Worm (Caenorhabditis elegans) whole organism, L4 larva: ENCODE results near the gene myo-6.

Experiments used
- D1046.2 ChIP-seq: fragments of 200-800 bp; sonication (Bioruptor generic); IDR thresholded peaks from 2 replicates; pipeline ENCODE4 v1.3.6; 2022; ENCODE audit warnings: missing genetic modification characterization, missing compliant biosample characterization
- F10B5.3 ChIP-seq: sonication (generic microtip); optimal IDR thresholded peaks from 2 replicates; lab custom pipeline; 2016; ENCODE audit warnings: mild to moderate bottlenecking, missing genetic modification characterization, missing compliant biosample characterization
- F37D6.2 ChIP-seq: sonication (generic microtip); optimal IDR thresholded peaks from 2 replicates; lab custom pipeline; 2016; ENCODE audit warnings: mild to moderate bottlenecking, missing genetic modification characterization, missing compliant biosample characterization
- T26A8.4 ChIP-seq: fragments of 200-800 bp; sonication (Bioruptor generic); IDR thresholded peaks from 2 replicates; pipeline ENCODE4 v1.3.6; 2022; ENCODE audit warnings: missing genetic modification characterization, missing compliant biosample characterization
- Y105C5A.15 ChIP-seq: fragments of 200-800 bp; sonication (Bioruptor generic); IDR thresholded peaks from 2 replicates; pipeline ENCODE4 v1.3.6; 2022; ENCODE audit warnings: missing genetic modification characterization, missing compliant biosample characterization
- Y48G9A.11 ChIP-seq: fragments of 200-800 bp; sonication (Bioruptor generic); IDR thresholded peaks from 2 replicates; pipeline ENCODE4 v1.3.6; 2022; ENCODE audit warnings: missing genetic modification reagents, missing genetic modification characterization, missing compliant biosample characterization
- Y5F2A.4 ChIP-seq: fragments of 200-800 bp; sonication (Bioruptor generic); optimal IDR thresholded peaks from 2 replicates; lab custom pipeline; 2018; ENCODE audit warnings: mild to moderate bottlenecking, missing genetic modification characterization, missing compliant biosample characterization
- Y75B8A.6 ChIP-seq: fragments of 200-800 bp; sonication (Bioruptor generic); IDR thresholded peaks from 2 replicates; pipeline ENCODE4 v1.3.6; 2022; ENCODE audit warnings: missing genetic modification reagents, missing genetic modification characterization, missing compliant biosample characterization
- ZK337.2 ChIP-seq: fragments of 200-800 bp; sonication (Bioruptor generic); IDR thresholded peaks from 2 replicates; pipeline ENCODE4 v1.3.6; 2022; ENCODE audit warnings: missing genetic modification reagents, missing genetic modification characterization, missing compliant biosample characterization
- ama-1 ChIP-seq: fragments of 150-350 bp; optimal IDR thresholded peaks from 2 replicates; lab custom pipeline; 2014; ENCODE audit warnings: inconsistent platforms, mixed read lengths
- attf-4 ChIP-seq: sonication (generic microtip); optimal IDR thresholded peaks from 3 replicates; lab custom pipeline; 2017; ENCODE audit warnings: missing biosample characterization, missing genetic modification characterization
- ceh-28 ChIP-seq: fragments of 150-350 bp; optimal IDR thresholded peaks from 2 replicates; lab custom pipeline; 2014; ENCODE audit warnings: missing biosample characterization, missing genetic modification reagents, missing genetic modification characterization
- ceh-44 ChIP-seq: fragments of 200-800 bp; sonication (Bioruptor generic); IDR thresholded peaks from 2 replicates; pipeline ENCODE4 v1.3.6; 2022; ENCODE audit warnings: missing genetic modification reagents, missing genetic modification characterization, missing compliant biosample characterization
- ceh-62 ChIP-seq: sonication (generic microtip); optimal IDR thresholded peaks from 2 replicates; lab custom pipeline; 2017; ENCODE audit warnings: missing biosample characterization, missing genetic modification characterization
- cey-2 ChIP-seq: sonication (generic microtip); optimal IDR thresholded peaks from 3 replicates; lab custom pipeline; 2017; ENCODE audit warnings: missing genetic modification characterization, mild to moderate bottlenecking, missing compliant biosample characterization, antibody characterized with exemption, borderline replicate concordance; ENCODE audit not compliant: insufficient read depth
- ctbp-1 ChIP-seq: fragments of 200-800 bp; sonication (Bioruptor generic); IDR thresholded peaks from 2 replicates; pipeline ENCODE4 v1.3.6; 2022; ENCODE audit warnings: missing genetic modification reagents, missing genetic modification characterization, missing compliant biosample characterization
- daf-12 ChIP-seq: fragments of 150-350 bp; optimal IDR thresholded peaks from 2 replicates; lab custom pipeline; 2014; ENCODE audit warnings: missing biosample characterization, missing genetic modification reagents, missing genetic modification characterization
- daf-16 ChIP-seq, 3 experiments: sonication (generic microtip); optimal IDR thresholded peaks; 2 replicates each; lab custom pipeline; 2016 to 2017; ENCODE audit warnings: missing genetic modification characterization in 3 of 3, missing genetic modification reagents in 3 of 3, mild to moderate bottlenecking in 2 of 3, missing compliant biosample characterization in 2 of 3, missing biosample characterization in 1 of 3, moderate library complexity in 1 of 3
- daf-19 ChIP-seq: fragments of 200-800 bp; sonication (Bioruptor generic); conservative IDR thresholded peaks from 2 replicates; pipeline ENCODE4 v1.3.6; 2022; ENCODE audit warnings: missing genetic modification characterization, missing compliant biosample characterization
- daf-8 ChIP-seq: fragments of 200-800 bp; sonication (Bioruptor generic); IDR thresholded peaks from 2 replicates; pipeline ENCODE4 v1.3.6; 2022; ENCODE audit warnings: missing genetic modification characterization, missing compliant biosample characterization
- dmd-6 ChIP-seq: fragments of 200-800 bp; sonication (Bioruptor generic); IDR thresholded peaks from 2 replicates; pipeline ENCODE4 v1.3.6; 2022; ENCODE audit warnings: missing genetic modification reagents, missing genetic modification characterization, missing compliant biosample characterization
- dmd-8 ChIP-seq: fragments of 200-800 bp; sonication (Bioruptor generic); IDR thresholded peaks from 2 replicates; pipeline ENCODE4 v1.3.6; 2022; ENCODE audit warnings: missing genetic modification characterization, missing compliant biosample characterization
- dmd-9 ChIP-seq: fragments of 200-800 bp; sonication (Bioruptor generic); IDR thresholded peaks from 2 replicates; pipeline ENCODE4 v1.3.6; 2022; ENCODE audit warnings: missing genetic modification reagents, missing genetic modification characterization, missing compliant biosample characterization
- dpl-1 ChIP-seq: fragments of 150-350 bp; optimal IDR thresholded peaks from 2 replicates; lab custom pipeline; 2014; ENCODE audit warnings: missing biosample characterization, missing genetic modification reagents, missing genetic modification characterization
- dve-1 ChIP-seq: sonication (generic microtip); optimal IDR thresholded peaks from 2 replicates; lab custom pipeline; 2017; ENCODE audit warnings: antibody characterized with exemption, mild to moderate bottlenecking, missing genetic modification characterization, missing compliant biosample characterization; ENCODE audit not compliant: insufficient read depth
- egl-27 ChIP-seq: sonication (generic microtip); optimal IDR thresholded peaks from 3 replicates; lab custom pipeline; 2017; ENCODE audit warnings: missing biosample characterization, missing genetic modification reagents, missing genetic modification characterization
- hlh-11 ChIP-seq: fragments of 200-800 bp; sonication (Bioruptor generic); optimal IDR thresholded peaks from 2 replicates; lab custom pipeline; 2018; ENCODE audit warnings: mild to moderate bottlenecking, missing genetic modification characterization, missing compliant biosample characterization
- lin-15B ChIP-seq: fragments of 150-350 bp; sonication (generic microtip); optimal IDR thresholded peaks from 3 replicates; lab custom pipeline; 2014; ENCODE audit warnings: missing biosample characterization, missing genetic modification characterization
- lin-38 ChIP-seq: fragments of 200-800 bp; sonication (Bioruptor generic); IDR thresholded peaks from 2 replicates; pipeline ENCODE4 v1.3.6; 2022; ENCODE audit warnings: missing genetic modification reagents, missing genetic modification characterization, missing compliant biosample characterization
- lir-3 ChIP-seq: sonication (generic microtip); optimal IDR thresholded peaks from 2 replicates; lab custom pipeline; 2016; ENCODE audit warnings: mild to moderate bottlenecking, missing genetic modification characterization, missing compliant biosample characterization
- madf-9 ChIP-seq: fragments of 200-800 bp; sonication (Bioruptor generic); conservative IDR thresholded peaks from 2 replicates; pipeline ENCODE4 v1.3.6; 2022; ENCODE audit warnings: missing genetic modification reagents, missing genetic modification characterization, missing compliant biosample characterization
- mes-2 ChIP-seq: sonication (generic microtip); optimal IDR thresholded peaks from 2 replicates; lab custom pipeline; 2016; ENCODE audit warnings: missing genotype, mild to moderate bottlenecking, missing genetic modification characterization, missing compliant biosample characterization; ENCODE audit not compliant: poor library complexity, severe bottlenecking
- nhr-111 ChIP-seq: fragments of 200-800 bp; sonication (Bioruptor generic); optimal IDR thresholded peaks from 2 replicates; lab custom pipeline; 2018; ENCODE audit warnings: mild to moderate bottlenecking, missing genetic modification characterization, missing compliant biosample characterization
- nhr-25 ChIP-seq: sonication (generic microtip); optimal IDR thresholded peaks from 2 replicates; lab custom pipeline; 2017; ENCODE audit warnings: missing genetic modification characterization, mild to moderate bottlenecking, missing compliant biosample characterization, antibody characterized with exemption, moderate library complexity, borderline replicate concordance; ENCODE audit not compliant: insufficient read depth
- nhr-42 ChIP-seq: fragments of 200-800 bp; sonication (Bioruptor generic); IDR thresholded peaks from 2 replicates; pipeline ENCODE4 v1.3.6; 2022; ENCODE audit warnings: missing genetic modification characterization, missing compliant biosample characterization
- nhr-6 ChIP-seq: fragments of 150-350 bp; optimal IDR thresholded peaks from 2 replicates; lab custom pipeline; 2014; ENCODE audit warnings: missing biosample characterization, missing genetic modification characterization
- nhr-76 ChIP-seq: fragments of 150-350 bp; optimal IDR thresholded peaks from 2 replicates; lab custom pipeline; 2014; ENCODE audit warnings: missing biosample characterization, missing genetic modification characterization
- pha-4 ChIP-seq, 2 experiments: fragments of 150-350 bp in 1 of 2; fragments of 200-800 bp in 1 of 2; sonication (Bioruptor generic) in 1 of 2; IDR thresholded peaks in 1 of 2; optimal IDR thresholded peaks in 1 of 2; 2 replicates each; pipeline versions ENCODE4 v1.3.6 to Lab custom; 2014 to 2022; ENCODE audit warnings: missing genetic modification characterization in 2 of 2, missing genetic modification reagents in 2 of 2, missing biosample characterization in 1 of 2, missing compliant biosample characterization in 1 of 2
- pqm-1 ChIP-seq: sonication (generic microtip); optimal IDR thresholded peaks from 2 replicates; lab custom pipeline; 2017; ENCODE audit warnings: missing biosample characterization, missing genetic modification characterization
- rbr-2 ChIP-seq: sonication (generic microtip); optimal IDR thresholded peaks from 2 replicates; lab custom pipeline; 2016; ENCODE audit warnings: missing genotype, missing genetic modification characterization, missing compliant biosample characterization
- sdz-12 ChIP-seq: fragments of 200-800 bp; sonication (Bioruptor generic); optimal IDR thresholded peaks from 2 replicates; lab custom pipeline; 2018; ENCODE audit warnings: mild to moderate bottlenecking, missing genetic modification characterization, missing compliant biosample characterization
- spr-1 ChIP-seq: sonication (generic microtip); optimal IDR thresholded peaks from 2 replicates; lab custom pipeline; 2016; ENCODE audit warnings: mild to moderate bottlenecking, missing genetic modification characterization, missing compliant biosample characterization
- tag-97 ChIP-seq: fragments of 200-800 bp; sonication (Bioruptor generic); IDR thresholded peaks from 2 replicates; pipeline ENCODE4 v1.3.6; 2022; ENCODE audit warnings: missing genetic modification characterization, missing compliant biosample characterization
- tra-1 ChIP-seq: fragments of 200-800 bp; sonication (Bioruptor generic); IDR thresholded peaks from 2 replicates; pipeline ENCODE4 v1.3.6; 2022; ENCODE audit warnings: missing genetic modification reagents, missing genetic modification characterization, missing compliant biosample characterization
- unc-39 ChIP-seq: sonication (generic microtip); optimal IDR thresholded peaks from 2 replicates; lab custom pipeline; 2017; ENCODE audit warnings: missing biosample characterization, missing genetic modification characterization
- unc-62 ChIP-seq, 3 experiments: fragments of 150-350 bp in 1 of 3; sonication (generic microtip); optimal IDR thresholded peaks in 2 of 3; peaks in 1 of 3; 1 replicate in 1 of 3; 2 replicates in 2 of 3; lab custom pipeline; 2014 to 2017; ENCODE audit warnings: missing biosample characterization in 3 of 3, missing genetic modification characterization in 3 of 3, missing genetic modification reagents in 3 of 3, missing genotype in 1 of 3
- vab-7 ChIP-seq: fragments of 200-800 bp; sonication (Bioruptor generic); IDR thresholded peaks from 2 replicates; pipeline ENCODE4 v1.3.6; 2022; ENCODE audit warnings: missing genetic modification reagents, missing genetic modification characterization, missing compliant biosample characterization
- zip-11 ChIP-seq: fragments of 200-800 bp; sonication (Bioruptor generic); IDR thresholded peaks from 2 replicates; pipeline ENCODE4 v1.3.6; 2022; ENCODE audit warnings: missing genetic modification characterization, missing compliant biosample characterization
- ztf-7 ChIP-seq: fragments of 150-350 bp; optimal IDR thresholded peaks from 2 replicates; lab custom pipeline; 2014; ENCODE audit warnings: missing biosample characterization, missing genetic modification characterization

Gene myo-6

ce11 chrIII:13411202-13411601 is 1.6 kb downstream of the myo-6 start (continued):
- TF ChIP-seq tra-1 (0 out of 2 replicates have a peak, but pooled peaks have one; percentile 12), daf-12 (tag; lab: Kevin White, UChicago) (no peak), hlh-11 (no peak), dve-1 (no peak), pqm-1 (tag; lab: Kevin White, UChicago) (no peak), dmd-9 (GFP tag; lab: Robert Waterston, UW) (no peak), T26A8.4 (0 out of 2 replicates have a peak, but pooled peaks have one; percentile 30), nhr-111 (GFP tag; lab: Kevin White, UChicago) (no peak), F37D6.2 (no peak), egl-27 (tag; lab: Kevin White, UChicago) (no peak), daf-16 (GFP tag; optimal IDR thresholded peaks at IDR 0.05; lab: Kevin White, UChicago) (peak in 1 of 2 experiments; percentile 42), daf-16 (tag; optimal IDR thresholded peaks at IDR 0.05; lab: Kevin White, UChicago) (no peak), cey-2 (tag; lab: Kevin White, UChicago) (no peak), ceh-62 (tag; lab: Kevin White, UChicago) (no peak), daf-8 (GFP tag; lab: Robert Waterston, UW) (no peak), daf-19 (GFP tag; lab: Robert Waterston, UW) (no peak), ceh-44 (GFP tag; lab: Robert Waterston, UW) (peak; percentile 41; the same call in 1 of the 2 replicates), Y105C5A.15 (no peak), Y5F2A.4 (no peak), D1046.2 (GFP tag; lab: Robert Waterston, UW) (no peak), unc-62 (GFP tag; optimal IDR thresholded peaks at IDR 0.05 in 1 of 2; lab: Kevin White, UChicago) (no peak), unc-62 (tag; optimal IDR thresholded peaks at IDR 0.05; lab: Kevin White, UChicago) (no peak), madf-9 (GFP tag; lab: Robert Waterston, UW) (no peak; the same call in 1 of the 2 replicates), sdz-12 (GFP tag; lab: Kevin White, UChicago) (no peak), ctbp-1 (no peak), ztf-7 (tag; lab: Kevin White, UChicago) (no peak), dmd-8 (GFP tag; lab: Robert Waterston, UW) (peak; percentile 82), unc-39 (no peak), nhr-25 (tag; lab: Kevin White, UChicago) (no peak), nhr-6 (tag; lab: Kevin White, UChicago) (no peak), pha-4 (GFP tag; IDR thresholded peaks at IDR 0.05; lab: Robert Waterston, UW) (0 out of 2 replicates have a peak, but pooled peaks have one; percentile 31), pha-4 (tag; optimal IDR thresholded peaks at IDR 0.05; lab: Kevin White, UChicago) (no peak), nhr-76 (no peak), mes-2 (tag; lab: Kevin White, UChicago) (peak; percentile 40), F10B5.3 (tag; lab: Kevin White, UChicago) (no peak), attf-4 (no peak), lir-3 (tag; lab: Kevin White, UChicago) (no peak), spr-1 (peak; percentile 9), Y48G9A.11 (GFP tag; lab: Robert Waterston, UW) (peak; percentile 24; the same call in 1 of the 2 replicates), dmd-6 (GFP tag; lab: Robert Waterston, UW) (no peak), zip-11 (no peak), ceh-28 (tag; lab: Kevin White, UChicago) (no peak), tag-97 (no peak), Y75B8A.6 (GFP tag; lab: Robert Waterston, UW) (0 out of 2 replicates have a peak, but pooled peaks have one; percentile 28), ama-1 (lab: Kevin White, UChicago) (no peak), dpl-1 (no peak), nhr-42 (GFP tag; lab: Robert Waterston, UW) (no peak), rbr-2 (tag; lab: Kevin White, UChicago) (no peak), ZK337.2 (GFP tag; lab: Robert Waterston, UW) (no peak), lin-15B (tag; lab: Kevin White, UChicago) (no peak), lin-38 (GFP tag; lab: Robert Waterston, UW) (no peak), vab-7 (GFP tag; lab: Robert Waterston, UW) (peak; percentile 62; the same call in 1 of the 2 replicates)
